Worm (Caenorhabditis elegans) whole organism, L4/young adult: Measurements from ENCODE around the gene skr-21.

Experiments used
- W03F9.2 ChIP-seq: fragments of 150-350 bp; optimal IDR thresholded peaks from 2 replicates; lab custom pipeline; 2014; ENCODE audit warnings: missing biosample characterization, missing genetic modification characterization
- dao-5 ChIP-seq: sonication (generic microtip); optimal IDR thresholded peaks from 2 replicates; lab custom pipeline; 2016; ENCODE audit warnings: missing genotype, missing genetic modification characterization, moderate library complexity, missing compliant biosample characterization
- him-1 ChIP-seq: sonication (generic microtip); optimal IDR thresholded peaks from 2 replicates; lab custom pipeline; 2016; ENCODE audit warnings: missing genotype, missing genetic modification reagents, missing genetic modification characterization, missing compliant biosample characterization

skr-21 gene

ce11 chrX:13226614-13227096 is at the start of gene skr-21:
TSS of gene skr-21 (minus strand) at chrX:13226664.
- TF ChIP-seq him-1 (tag; lab: Kevin White, UChicago) (no peak), W03F9.2 (tag; lab: Kevin White, UChicago) (no peak), dao-5 (tag; lab: Kevin White, UChicago) (no peak)

- TF ChIP-seq W03F9.2 (tag; lab: Kevin White, UChicago) (no peak), him-1 (tag; lab: Kevin White, UChicago) (no peak)
Observed at ce11 chrX:13274102-13274501, 47.6 kb upstream of the skr-21 start, which contains the start of gene cyp-14A3. TSS of gene cyp-14A3 (minus strand) at chrX:13274202.

DNA sequence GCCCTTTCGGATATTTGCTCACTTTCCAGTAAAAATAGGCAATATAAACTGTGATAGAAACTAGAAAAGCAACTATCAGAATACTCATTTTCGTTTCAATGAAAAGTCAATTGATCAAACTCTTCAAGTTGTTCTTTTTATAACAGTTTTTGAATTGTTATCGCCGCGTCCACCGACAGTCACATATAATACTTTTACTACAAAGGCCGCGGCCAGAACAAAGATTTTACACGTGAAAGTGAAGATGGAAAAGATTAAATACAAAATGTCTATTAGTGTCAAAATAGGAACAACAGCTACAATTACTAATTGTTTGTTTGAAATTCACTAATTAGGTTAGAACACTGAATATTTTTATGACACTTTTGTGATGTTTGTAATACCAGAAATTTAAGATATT is 43.1 kb upstream of the skr-21 start, which contains the start of gene cyp-14A2:
Gene cyp-14A2, minus strand, starts transcription at position 101 of the 400 bp plus-strand sequence.
- no peak for TF ChIP-seq dao-5 (tag; lab: Kevin White, UChicago)
- no peak for TF ChIP-seq him-1 (tag; lab: Kevin White, UChicago)
- TF ChIP-seq W03F9.2 (tag; lab: Kevin White, UChicago): no peak

DNA sequence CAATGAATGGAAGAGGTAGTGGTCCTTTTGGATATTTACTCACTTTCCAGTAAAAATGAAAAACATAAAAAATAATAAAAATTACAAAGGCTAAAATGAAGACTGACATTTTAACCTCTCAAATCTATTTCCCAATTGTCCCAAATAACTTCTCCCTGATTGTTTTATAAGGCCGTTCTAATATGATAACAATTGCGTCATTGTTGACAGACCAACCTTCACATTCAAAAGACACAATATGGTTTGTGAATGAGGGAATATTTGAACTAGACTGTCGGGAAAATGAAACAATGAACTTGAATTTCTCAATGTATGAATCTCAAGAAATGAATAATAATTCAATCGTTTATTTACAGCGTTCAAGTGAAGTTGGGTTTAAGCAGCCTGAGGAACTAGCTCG is 40.8 kb upstream of the skr-21 start, which contains the start of gene cyp-14A1:
Gene cyp-14A1, minus strand, starts transcription at position 126 of the 400 bp plus-strand sequence.
- TF ChIP-seq him-1 (tag; lab: Kevin White, UChicago) (no peak), dao-5 (tag; lab: Kevin White, UChicago) (no peak), W03F9.2 (tag; lab: Kevin White, UChicago) (no peak)

DNA sequence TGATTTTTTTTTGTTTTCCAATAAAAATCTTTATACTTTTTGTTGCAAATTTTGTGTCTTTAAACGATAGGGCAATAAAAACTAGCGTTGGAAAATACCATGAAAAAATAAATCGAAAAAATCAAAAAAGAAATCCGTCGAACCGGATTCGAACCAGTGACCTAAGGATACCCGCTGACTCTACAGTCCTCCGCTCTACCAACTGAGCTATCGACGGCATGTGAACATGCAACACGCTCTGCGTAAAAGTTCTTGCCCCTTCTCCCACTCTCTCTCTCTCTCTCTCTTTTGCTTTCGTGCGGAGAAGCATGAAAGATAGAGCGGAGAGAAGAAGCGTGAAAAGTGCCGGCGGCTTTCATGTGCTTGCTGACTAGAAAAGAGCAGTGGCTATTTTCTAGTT is 38.1 kb upstream of the skr-21 start:
- TF ChIP-seq him-1 (tag; lab: Kevin White, UChicago): peak; percentile 68
- TF ChIP-seq dao-5 (tag; lab: Kevin White, UChicago): peak; percentile 77
- no peak for TF ChIP-seq W03F9.2 (tag; lab: Kevin White, UChicago)

- TF ChIP-seq him-1 (tag; lab: Kevin White, UChicago): no peak
- TF ChIP-seq W03F9.2 (tag; lab: Kevin White, UChicago): no peak
- no peak for TF ChIP-seq dao-5 (tag; lab: Kevin White, UChicago)
Observed at ce11 chrX:13262195-13262594, 35.7 kb upstream of the skr-21 start, which contains the start of gene K09A11.1. TSS of gene K09A11.1 (plus strand) at chrX:13262495.

- TF ChIP-seq W03F9.2 (tag; lab: Kevin White, UChicago) (no peak), him-1 (tag; lab: Kevin White, UChicago) (no peak), dao-5 (tag; lab: Kevin White, UChicago) (no peak)
Observed at ce11 chrX:13257577-13257976, 31.1 kb upstream of the skr-21 start, which contains the start of gene K08H2.10. TSS of gene K08H2.10 (plus strand) at chrX:13257806.

- TF ChIP-seq him-1 (tag; lab: Kevin White, UChicago): no peak
- no peak for TF ChIP-seq W03F9.2 (tag; lab: Kevin White, UChicago)
Observed at ce11 chrX:13251914-13252434, 25.5 kb upstream of the skr-21 start, which contains the start of gene nhr-32. TSS of gene nhr-32 (plus strand) at chrX:13251964.

ce11 chrX:13251354-13251843 is 24.9 kb upstream of the skr-21 start:
- TF ChIP-seq him-1 (tag; lab: Kevin White, UChicago) (no peak), W03F9.2 (tag; lab: Kevin White, UChicago) (no peak), dao-5 (tag; lab: Kevin White, UChicago) (no peak)

- TF ChIP-seq him-1 (tag; lab: Kevin White, UChicago): no peak
- TF ChIP-seq dao-5 (tag; lab: Kevin White, UChicago): no peak
- no peak for TF ChIP-seq W03F9.2 (tag; lab: Kevin White, UChicago)
Observed at ce11 chrX:13250163-13250562, 23.7 kb upstream of the skr-21 start.

ce11 chrX:13249102-13249501 is 22.6 kb upstream of the skr-21 start:
- TF ChIP-seq him-1 (tag; lab: Kevin White, UChicago) (no peak), W03F9.2 (tag; lab: Kevin White, UChicago) (no peak), dao-5 (tag; lab: Kevin White, UChicago) (no peak)

DNA sequence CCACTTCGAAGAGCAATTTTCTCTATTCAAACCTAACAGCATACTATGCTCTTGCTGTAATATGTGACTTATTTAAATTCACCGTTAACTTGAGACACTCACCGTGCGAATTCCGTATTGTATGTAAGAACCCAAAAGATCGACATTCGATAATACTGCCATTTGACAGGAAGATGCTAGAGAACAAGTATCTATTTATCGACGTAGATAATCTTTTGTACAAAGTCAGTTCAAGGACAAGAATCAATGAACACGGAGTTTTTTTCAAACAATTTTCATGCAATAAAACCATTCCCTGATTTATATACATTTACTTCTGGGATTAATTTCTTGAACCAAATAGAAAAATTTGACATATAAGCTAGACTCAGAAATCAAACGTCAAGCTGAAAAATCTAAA is 21.8 kb upstream of the skr-21 start, which contains the start of gene K08H2.7:
Gene K08H2.7, minus strand, starts transcription at position 173 of the 400 bp plus-strand sequence.
- no peak for TF ChIP-seq him-1 (tag; lab: Kevin White, UChicago)
- no peak for TF ChIP-seq W03F9.2 (tag; lab: Kevin White, UChicago)
- TF ChIP-seq dao-5 (tag; lab: Kevin White, UChicago): no peak

ce11 chrX:13247614-13248013 is 21.1 kb upstream of the skr-21 start:
- no peak for TF ChIP-seq W03F9.2 (tag; lab: Kevin White, UChicago)
- no peak for TF ChIP-seq dao-5 (tag; lab: Kevin White, UChicago)
